Worm (Caenorhabditis elegans) whole organism, L1 larva: ENCODE measurements around the gene F14D7.18.
A peak's percentile ranks its signal among the peaks of the same experiment; 100 is the strongest.

Experiments
- C04F5.9 ChIP-seq: sonication (generic microtip); optimal IDR thresholded peaks from 2 replicates; lab custom pipeline; 2016; ENCODE audit warnings: missing genetic modification characterization, missing compliant biosample characterization
- C34B4.2 ChIP-seq: sonication (generic microtip); optimal IDR thresholded peaks from 2 replicates; lab custom pipeline; 2017; ENCODE audit warnings: mild to moderate bottlenecking, missing genetic modification characterization, missing compliant biosample characterization
- F16B12.6 ChIP-seq: fragments of 150-350 bp; optimal IDR thresholded peaks from 2 replicates; lab custom pipeline; 2014; ENCODE audit warnings: missing biosample characterization, missing genetic modification characterization
- aha-1 ChIP-seq: fragments of 150-350 bp; optimal IDR thresholded peaks from 2 replicates; lab custom pipeline; 2014; ENCODE audit warnings: missing biosample characterization, missing genetic modification characterization
- alr-1 ChIP-seq: fragments of 200-800 bp; sonication (Bioruptor generic); optimal IDR thresholded peaks from 2 replicates; lab custom pipeline; 2018; ENCODE audit warnings: borderline replicate concordance, mild to moderate bottlenecking, missing genetic modification characterization, missing compliant biosample characterization
- ama-1 ChIP-seq: fragments of 150-350 bp; optimal IDR thresholded peaks from 2 replicates; lab custom pipeline; 2014
- ceh-8 ChIP-seq: fragments of 200-800 bp; sonication (Bioruptor generic); optimal IDR thresholded peaks from 2 replicates; lab custom pipeline; 2018; ENCODE audit warnings: mild to moderate bottlenecking, missing genetic modification characterization, moderate library complexity, missing compliant biosample characterization
- ceh-88 ChIP-seq: fragments of 200-800 bp; sonication (Bioruptor generic); IDR thresholded peaks from 2 replicates; pipeline ENCODE4 v1.3.6; 2022; ENCODE audit warnings: missing genetic modification characterization, missing compliant biosample characterization
- ceh-90 ChIP-seq: sonication (generic microtip); optimal IDR thresholded peaks from 2 replicates; lab custom pipeline; 2016; ENCODE audit warnings: missing genetic modification characterization, missing compliant biosample characterization
- efl-1 ChIP-seq, 4 experiments: fragments of 150-350 bp; optimal IDR thresholded peaks in 3 of 4; peaks in 1 of 4; 1 replicate in 1 of 4; 2 replicates in 3 of 4; lab custom pipeline; 2014; ENCODE audit warnings: missing biosample characterization in 2 of 4, missing genetic modification characterization in 2 of 4, missing genetic modification reagents in 2 of 4
- egl-27 ChIP-seq, 2 experiments: fragments of 150-350 bp in 1 of 2; sonication (generic microtip); optimal IDR thresholded peaks; 3 replicates each; lab custom pipeline; 2017 to 2018; ENCODE audit warnings: missing biosample characterization in 2 of 2, missing genetic modification characterization in 2 of 2, missing genetic modification reagents in 2 of 2
- elt-3 ChIP-seq, 6 experiments: fragments of 150-350 bp in 1 of 6; sonication (generic microtip); optimal IDR thresholded peaks; 2 replicates each; lab custom pipeline; 2017 to 2018; ENCODE audit warnings: missing biosample characterization in 6 of 6, missing genetic modification characterization in 6 of 6, inconsistent platforms in 1 of 6
- fkh-10 ChIP-seq: sonication (generic microtip); optimal IDR thresholded peaks from 2 replicates; lab custom pipeline; 2017; ENCODE audit warnings: missing biosample characterization, missing genetic modification reagents, missing genetic modification characterization
- fkh-4 ChIP-seq: sonication (generic microtip); optimal IDR thresholded peaks from 2 replicates; lab custom pipeline; 2016; ENCODE audit warnings: missing compliant biosample characterization, missing genetic modification characterization, borderline replicate concordance
- fkh-8 ChIP-seq: sonication (generic microtip); optimal IDR thresholded peaks from 2 replicates; lab custom pipeline; 2016; ENCODE audit warnings: mild to moderate bottlenecking, missing genetic modification characterization, missing compliant biosample characterization
- fos-1 ChIP-seq: fragments of 150-350 bp; optimal IDR thresholded peaks from 2 replicates; lab custom pipeline; 2014; ENCODE audit warnings: missing biosample characterization, missing genetic modification characterization
- hlh-17 ChIP-seq: fragments of 200-800 bp; sonication (Bioruptor generic); optimal IDR thresholded peaks from 2 replicates; lab custom pipeline; 2018; ENCODE audit warnings: missing genetic modification characterization, mild to moderate bottlenecking, missing compliant biosample characterization, moderate library complexity, borderline replicate concordance
- irx-1 ChIP-seq: sonication (generic microtip); optimal IDR thresholded peaks from 2 replicates; lab custom pipeline; 2016; ENCODE audit warnings: missing genetic modification characterization, missing compliant biosample characterization
- lin-15B ChIP-seq: fragments of 150-350 bp; sonication (generic microtip); optimal IDR thresholded peaks from 3 replicates; lab custom pipeline; 2014; ENCODE audit warnings: missing biosample characterization, missing genetic modification characterization
- lin-35 ChIP-seq, 2 experiments: fragments of 150-350 bp; optimal IDR thresholded peaks; 2 replicates each; lab custom pipeline; 2014; ENCODE audit warnings: missing biosample characterization in 2 of 2, missing genetic modification characterization in 2 of 2, missing genetic modification reagents in 2 of 2
- mab-9 ChIP-seq: fragments of 200-800 bp; sonication (Bioruptor generic); IDR thresholded peaks from 2 replicates; pipeline ENCODE4 v1.3.6; 2022; ENCODE audit warnings: missing genetic modification reagents, missing genetic modification characterization, missing compliant biosample characterization
- mef-2 ChIP-seq: fragments of 150-350 bp; optimal IDR thresholded peaks from 2 replicates; lab custom pipeline; 2014; ENCODE audit warnings: missing biosample characterization, missing genetic modification characterization
- mep-1 ChIP-seq: fragments of 150-350 bp; optimal IDR thresholded peaks from 2 replicates; lab custom pipeline; 2014; ENCODE audit warnings: missing biosample characterization, missing genetic modification characterization
- nhr-11 ChIP-seq: fragments of 150-350 bp; optimal IDR thresholded peaks from 2 replicates; lab custom pipeline; 2014; ENCODE audit warnings: missing biosample characterization, missing genetic modification characterization
- nhr-12 ChIP-seq: sonication (generic microtip); optimal IDR thresholded peaks from 2 replicates; lab custom pipeline; 2017; ENCODE audit warnings: missing biosample characterization, missing genetic modification characterization
- nhr-20 ChIP-seq: sonication (generic microtip); optimal IDR thresholded peaks from 2 replicates; lab custom pipeline; 2016; ENCODE audit warnings: mild to moderate bottlenecking, missing genetic modification characterization, missing compliant biosample characterization
- nhr-237 ChIP-seq: fragments of 150-350 bp; optimal IDR thresholded peaks from 2 replicates; lab custom pipeline; 2014; ENCODE audit warnings: missing biosample characterization, missing genetic modification characterization
- nhr-47 ChIP-seq: sonication (generic microtip); optimal IDR thresholded peaks from 2 replicates; lab custom pipeline; 2016; ENCODE audit warnings: mild to moderate bottlenecking, missing genetic modification characterization, moderate library complexity, missing compliant biosample characterization
- nhr-71 ChIP-seq: sonication (generic microtip); optimal IDR thresholded peaks from 2 replicates; lab custom pipeline; 2016; ENCODE audit warnings: mild to moderate bottlenecking, missing genetic modification characterization, moderate library complexity, missing compliant biosample characterization
- nhr-77 ChIP-seq: fragments of 150-350 bp; optimal IDR thresholded peaks from 2 replicates; lab custom pipeline; 2014; ENCODE audit warnings: missing biosample characterization, missing genetic modification characterization
- pag-3 ChIP-seq: sonication (generic microtip); optimal IDR thresholded peaks from 2 replicates; lab custom pipeline; 2017; ENCODE audit warnings: missing genetic modification characterization, mild to moderate bottlenecking, missing compliant biosample characterization, antibody characterized with exemption, borderline replicate concordance; ENCODE audit not compliant: insufficient read depth
- pax-3 ChIP-seq: fragments of 200-800 bp; sonication (Bioruptor generic); optimal IDR thresholded peaks from 2 replicates; lab custom pipeline; 2018; ENCODE audit warnings: mild to moderate bottlenecking, missing genetic modification characterization, moderate library complexity, missing compliant biosample characterization
- pqm-1 ChIP-seq: sonication (generic microtip); optimal IDR thresholded peaks from 3 replicates; lab custom pipeline; 2017; ENCODE audit warnings: missing biosample characterization, missing genetic modification characterization
- snu-23 ChIP-seq: sonication (generic microtip); optimal IDR thresholded peaks from 2 replicates; lab custom pipeline; 2016; ENCODE audit warnings: missing genetic modification characterization, missing compliant biosample characterization
- sptf-1 ChIP-seq: fragments of 150-350 bp; optimal IDR thresholded peaks from 2 replicates; lab custom pipeline; 2014; ENCODE audit warnings: missing biosample characterization, missing genetic modification characterization
- sup-37 ChIP-seq: fragments of 200-800 bp; sonication (Bioruptor generic); optimal IDR thresholded peaks from 2 replicates; lab custom pipeline; 2018; ENCODE audit warnings: mild to moderate bottlenecking, missing genetic modification characterization, missing compliant biosample characterization
- swsn-7 ChIP-seq: sonication (generic microtip); optimal IDR thresholded peaks from 2 replicates; lab custom pipeline; 2016; ENCODE audit warnings: missing genetic modification characterization, missing compliant biosample characterization
- unc-130 ChIP-seq: fragments of 150-350 bp; optimal IDR thresholded peaks from 2 replicates; lab custom pipeline; 2017; ENCODE audit warnings: missing biosample characterization, missing genetic modification characterization, inconsistent platforms
- unc-30 ChIP-seq: sonication (generic microtip); optimal IDR thresholded peaks from 2 replicates; lab custom pipeline; 2017; ENCODE audit warnings: missing biosample characterization, missing genetic modification characterization
- unc-62 ChIP-seq: fragments of 150-350 bp; optimal IDR thresholded peaks from 2 replicates; lab custom pipeline; 2014; ENCODE audit warnings: missing biosample characterization, missing genetic modification reagents, missing genetic modification characterization
- unc-98 ChIP-seq: fragments of 200-800 bp; sonication (Bioruptor generic); IDR thresholded peaks from 2 replicates; pipeline ENCODE4 v1.3.6; 2022; ENCODE audit warnings: missing genetic modification characterization, missing compliant biosample characterization
- vab-15 ChIP-seq: sonication (generic microtip); optimal IDR thresholded peaks from 2 replicates; lab custom pipeline; 2017; ENCODE audit warnings: missing genotype, mild to moderate bottlenecking, missing genetic modification characterization, missing compliant biosample characterization
- xbp-1 ChIP-seq: sonication (generic microtip); optimal IDR thresholded peaks from 2 replicates; lab custom pipeline; 2016; ENCODE audit warnings: missing genetic modification characterization, missing compliant biosample characterization
- zag-1 ChIP-seq: fragments of 150-350 bp; optimal IDR thresholded peaks from 2 replicates; lab custom pipeline; 2014; ENCODE audit warnings: missing biosample characterization, missing genetic modification characterization
- ztf-4 ChIP-seq: fragments of 150-350 bp; optimal IDR thresholded peaks from 2 replicates; lab custom pipeline; 2014; ENCODE audit warnings: missing biosample characterization, missing genetic modification characterization

F14D7.18 gene

DNA sequence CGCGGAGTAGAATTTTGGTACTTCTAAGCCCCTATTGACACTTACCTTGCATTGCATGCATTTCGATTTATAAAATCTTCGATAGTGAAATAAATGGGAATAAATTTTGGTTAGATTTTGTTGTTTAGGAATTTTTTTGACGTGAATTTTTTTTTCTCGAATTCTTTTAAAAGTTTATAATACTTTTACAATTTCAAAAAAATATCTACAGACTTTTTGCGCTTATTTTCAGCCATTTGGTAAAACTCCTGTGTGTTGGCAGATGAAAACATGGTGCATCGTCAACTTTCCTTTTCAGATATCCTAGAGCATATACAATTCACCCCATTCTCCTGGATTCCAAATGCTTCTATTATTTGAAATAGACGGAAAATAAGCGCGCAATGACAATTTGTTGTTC lies at the start of gene F14D7.18:
Gene F14D7.18, minus strand, starts transcription at position 101 of the 400 bp plus-strand sequence.
- TF ChIP-seq ceh-88, result no peak
- no peak for TF ChIP-seq unc-30
- TF ChIP-seq vab-15 (tag; lab: Kevin White, UChicago), result no peak
- no peak for TF ChIP-seq nhr-77 (tag; lab: Kevin White, UChicago)
- TF ChIP-seq unc-62 (GFP tag; lab: Kevin White, UChicago), result no peak
- no peak for TF ChIP-seq unc-130
- no peak for TF ChIP-seq C04F5.9 (tag; lab: Kevin White, UChicago)
- TF ChIP-seq xbp-1 (tag; lab: Kevin White, UChicago), result no peak
- no peak for TF ChIP-seq pqm-1 (tag; lab: Kevin White, UChicago)
- TF ChIP-seq mef-2 (tag; lab: Kevin White, UChicago), result no peak
- TF ChIP-seq fkh-4 (tag; lab: Kevin White, UChicago), result no peak
- no peak for TF ChIP-seq lin-35 (GFP tag; optimal IDR thresholded peaks at IDR 0.05; lab: Kevin White, UChicago)
- TF ChIP-seq mab-9, result no peak
- TF ChIP-seq unc-98 (GFP tag; lab: Robert Waterston, UW), result no peak
- no peak for TF ChIP-seq efl-1 (optimal IDR thresholded peaks at IDR 0.05; lab: Kevin White, UChicago)
- no peak for TF ChIP-seq efl-1 (GFP tag; optimal IDR thresholded peaks at IDR 0.05 in 1 of 2; lab: Kevin White, UChicago)
- no peak for TF ChIP-seq zag-1
- no peak for TF ChIP-seq elt-3 (tag; optimal IDR thresholded peaks at IDR 0.05; lab: Kevin White, UChicago)
- TF ChIP-seq mep-1 (tag; lab: Kevin White, UChicago), result no peak
- no peak for TF ChIP-seq nhr-71 (tag; lab: Kevin White, UChicago)
- TF ChIP-seq, all 84 proteins: peak for 0

DNA sequence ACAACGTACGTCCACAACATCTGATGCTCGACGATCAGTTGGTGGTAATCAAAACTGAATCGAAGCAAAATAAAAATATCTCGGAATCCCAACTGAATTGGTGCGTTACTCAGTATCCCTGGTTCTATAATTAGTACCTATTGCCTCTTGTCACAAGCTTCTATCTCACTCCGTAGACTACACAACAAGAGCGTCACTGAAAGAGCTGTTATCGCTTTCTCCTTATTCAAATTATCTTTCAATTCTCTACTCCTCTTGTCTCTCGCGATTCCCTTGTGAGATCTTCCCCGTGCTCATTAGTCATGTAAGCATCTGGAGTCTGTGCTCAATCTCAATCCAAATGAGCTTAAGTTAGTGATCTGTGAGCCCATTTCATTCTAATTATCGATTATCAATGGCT lies 46.1 kb upstream of the F14D7.18 start, which contains the start of gene srm-6:
Gene srm-6, plus strand, starts transcription at position 301 of the 400 bp plus-strand sequence.
- TF ChIP-seq sptf-1 (no peak), irx-1 (tag; lab: Kevin White, UChicago) (no peak), lin-15B (tag; lab: Kevin White, UChicago) (no peak), fkh-10 (GFP tag; lab: Kevin White, UChicago) (no peak), ceh-8 (GFP tag; lab: Kevin White, UChicago) (peak; percentile 69), nhr-20 (no peak), nhr-47 (peak; percentile 3), egl-27 (tag; optimal IDR thresholded peaks at IDR 0.05; lab: Kevin White, UChicago) (no peak), alr-1 (tag; lab: Kevin White, UChicago) (no peak), efl-1 (optimal IDR thresholded peaks at IDR 0.05; lab: Kevin White, UChicago) (no peak), efl-1 (GFP tag; optimal IDR thresholded peaks at IDR 0.05 in 1 of 2; lab: Kevin White, UChicago) (peak in 1 of 2 experiments; percentile 20), nhr-77 (tag; lab: Kevin White, UChicago) (no peak), hlh-17 (GFP tag; lab: Kevin White, UChicago) (no peak), snu-23 (no peak), nhr-12 (tag; lab: Kevin White, UChicago) (no peak), swsn-7 (no peak), ztf-4 (tag; lab: Kevin White, UChicago) (no peak), fkh-8 (peak; percentile 40), sup-37 (GFP tag; lab: Kevin White, UChicago) (no peak), mep-1 (tag; lab: Kevin White, UChicago) (no peak), C34B4.2 (tag; lab: Kevin White, UChicago) (no peak), ceh-90 (no peak), pax-3 (tag; lab: Kevin White, UChicago) (peak; percentile 15), zag-1 (no peak), unc-30 (no peak), aha-1 (tag; lab: Kevin White, UChicago) (no peak), F16B12.6 (tag; lab: Kevin White, UChicago) (no peak), nhr-237 (no peak), pag-3 (tag; lab: Kevin White, UChicago) (no peak), ama-1 (lab: Kevin White, UChicago) (no peak), fos-1 (tag; lab: Kevin White, UChicago) (no peak), nhr-11 (tag; lab: Kevin White, UChicago) (no peak), nhr-71 (tag; lab: Kevin White, UChicago) (peak; percentile 15)
